Worm (Caenorhabditis elegans) whole organism, L4 larva: ENCODE data around the gene C25F6.8.
A peak's percentile ranks its signal among the peaks of the same experiment; 100 is the strongest.

ENCODE experiments used
- F37D6.2 ChIP-seq: sonication (generic microtip); optimal IDR thresholded peaks from 2 replicates; lab custom pipeline; 2016; ENCODE audit warnings: mild to moderate bottlenecking, missing genetic modification characterization, missing compliant biosample characterization
- T20F7.1 ChIP-seq: fragments of 200-800 bp; sonication (Bioruptor generic); optimal IDR thresholded peaks from 2 replicates; lab custom pipeline; 2018; ENCODE audit warnings: mild to moderate bottlenecking, missing genetic modification characterization, missing compliant biosample characterization
- Y48G9A.11 ChIP-seq: fragments of 200-800 bp; sonication (Bioruptor generic); IDR thresholded peaks from 2 replicates; pipeline ENCODE4 v1.3.6; 2022; ENCODE audit warnings: missing genetic modification reagents, missing genetic modification characterization, missing compliant biosample characterization
- Y75B8A.6 ChIP-seq: fragments of 200-800 bp; sonication (Bioruptor generic); IDR thresholded peaks from 2 replicates; pipeline ENCODE4 v1.3.6; 2022; ENCODE audit warnings: missing genetic modification reagents, missing genetic modification characterization, missing compliant biosample characterization
- ZK546.5 ChIP-seq, 2 experiments: sonication (generic microtip); optimal IDR thresholded peaks; 2 replicates each; lab custom pipeline; 2017; ENCODE audit warnings: missing biosample characterization in 2 of 2, missing genetic modification characterization in 2 of 2
- aha-1 ChIP-seq: fragments of 150-350 bp; peaks from one replicate; lab custom pipeline; 2014; ENCODE audit warnings: missing biosample characterization, missing genetic modification characterization
- ama-1 ChIP-seq: fragments of 150-350 bp; optimal IDR thresholded peaks from 2 replicates; lab custom pipeline; 2014; ENCODE audit warnings: inconsistent platforms, mixed read lengths
- ces-1 ChIP-seq: fragments of 150-350 bp; sonication (generic microtip); optimal IDR thresholded peaks from 4 replicates; lab custom pipeline; 2014; ENCODE audit warnings: missing biosample characterization, missing genetic modification reagents, missing genetic modification characterization
- daf-12 ChIP-seq: fragments of 150-350 bp; optimal IDR thresholded peaks from 2 replicates; lab custom pipeline; 2014; ENCODE audit warnings: missing biosample characterization, missing genetic modification reagents, missing genetic modification characterization
- daf-16 ChIP-seq, 3 experiments: sonication (generic microtip); optimal IDR thresholded peaks; 2 replicates each; lab custom pipeline; 2016 to 2017; ENCODE audit warnings: missing genetic modification characterization in 3 of 3, missing genetic modification reagents in 3 of 3, mild to moderate bottlenecking in 2 of 3, missing compliant biosample characterization in 2 of 3, missing biosample characterization in 1 of 3, moderate library complexity in 1 of 3
- daf-19 ChIP-seq: fragments of 200-800 bp; sonication (Bioruptor generic); conservative IDR thresholded peaks from 2 replicates; pipeline ENCODE4 v1.3.6; 2022; ENCODE audit warnings: missing genetic modification characterization, missing compliant biosample characterization
- daf-8 ChIP-seq: fragments of 200-800 bp; sonication (Bioruptor generic); IDR thresholded peaks from 2 replicates; pipeline ENCODE4 v1.3.6; 2022; ENCODE audit warnings: missing genetic modification characterization, missing compliant biosample characterization
- dve-1 ChIP-seq: sonication (generic microtip); optimal IDR thresholded peaks from 2 replicates; lab custom pipeline; 2017; ENCODE audit warnings: antibody characterized with exemption, mild to moderate bottlenecking, missing genetic modification characterization, missing compliant biosample characterization; ENCODE audit not compliant: insufficient read depth
- fos-1 ChIP-seq: fragments of 150-350 bp; optimal IDR thresholded peaks from 2 replicates; lab custom pipeline; 2014; ENCODE audit warnings: missing biosample characterization, missing genetic modification characterization
- gei-8 ChIP-seq: fragments of 200-800 bp; sonication (Bioruptor generic); optimal IDR thresholded peaks from 2 replicates; lab custom pipeline; 2018; ENCODE audit warnings: mild to moderate bottlenecking, missing genetic modification characterization, missing compliant biosample characterization
- hlh-11 ChIP-seq: fragments of 200-800 bp; sonication (Bioruptor generic); optimal IDR thresholded peaks from 2 replicates; lab custom pipeline; 2018; ENCODE audit warnings: mild to moderate bottlenecking, missing genetic modification characterization, missing compliant biosample characterization
- hlh-30 ChIP-seq: sonication (generic microtip); optimal IDR thresholded peaks from 2 replicates; lab custom pipeline; 2017; ENCODE audit warnings: antibody characterized with exemption, mild to moderate bottlenecking, missing genetic modification characterization, missing compliant biosample characterization; ENCODE audit not compliant: insufficient read depth
- lin-13 ChIP-seq: fragments of 150-350 bp; optimal IDR thresholded peaks from 2 replicates; lab custom pipeline; 2014; ENCODE audit warnings: missing biosample characterization, missing genetic modification reagents, missing genetic modification characterization
- lin-39 ChIP-seq: fragments of 150-350 bp; optimal IDR thresholded peaks from 2 replicates; lab custom pipeline; 2014; ENCODE audit warnings: missing biosample characterization, missing genetic modification reagents, missing genetic modification characterization
- lsy-2 ChIP-seq, 2 experiments: fragments of 150-350 bp in 1 of 2; sonication (generic microtip) in 1 of 2; optimal IDR thresholded peaks; 2 replicates each; lab custom pipeline; 2014 to 2017; ENCODE audit warnings: missing biosample characterization in 2 of 2, missing genetic modification characterization in 2 of 2
- madf-5 ChIP-seq, 2 experiments: fragments of 200-800 bp; sonication (Bioruptor generic); IDR thresholded peaks; 2 replicates each; pipeline ENCODE4 v1.3.6; 2022; ENCODE audit warnings: missing compliant biosample characterization in 2 of 2, missing genetic modification characterization in 2 of 2
- madf-9 ChIP-seq: fragments of 200-800 bp; sonication (Bioruptor generic); conservative IDR thresholded peaks from 2 replicates; pipeline ENCODE4 v1.3.6; 2022; ENCODE audit warnings: missing genetic modification reagents, missing genetic modification characterization, missing compliant biosample characterization
- mdl-1 ChIP-seq, 2 experiments: fragments of 150-350 bp in 1 of 2; sonication (generic microtip) in 1 of 2; optimal IDR thresholded peaks; 2 replicates each; lab custom pipeline; 2014 to 2017; ENCODE audit warnings: missing biosample characterization in 2 of 2, missing genetic modification characterization in 2 of 2
- nhr-28 ChIP-seq: fragments of 150-350 bp; optimal IDR thresholded peaks from 2 replicates; lab custom pipeline; 2014; ENCODE audit warnings: missing biosample characterization, missing genetic modification characterization
- nhr-42 ChIP-seq: fragments of 200-800 bp; sonication (Bioruptor generic); IDR thresholded peaks from 2 replicates; pipeline ENCODE4 v1.3.6; 2022; ENCODE audit warnings: missing genetic modification characterization, missing compliant biosample characterization
- nhr-77 ChIP-seq: fragments of 150-350 bp; optimal IDR thresholded peaks from 2 replicates; lab custom pipeline; 2014; ENCODE audit warnings: missing biosample characterization, missing genetic modification characterization
- pqm-1 ChIP-seq: sonication (generic microtip); optimal IDR thresholded peaks from 2 replicates; lab custom pipeline; 2017; ENCODE audit warnings: missing biosample characterization, missing genetic modification characterization
- set-16 ChIP-seq: fragments of 200-800 bp; sonication (Bioruptor generic); IDR thresholded peaks from 2 replicates; pipeline ENCODE4 v1.3.6; 2022; ENCODE audit warnings: missing genetic modification reagents, missing genetic modification characterization, missing compliant biosample characterization
- tag-97 ChIP-seq: fragments of 200-800 bp; sonication (Bioruptor generic); IDR thresholded peaks from 2 replicates; pipeline ENCODE4 v1.3.6; 2022; ENCODE audit warnings: missing genetic modification characterization, missing compliant biosample characterization
- unc-62 ChIP-seq, 3 experiments: fragments of 150-350 bp in 1 of 3; sonication (generic microtip); optimal IDR thresholded peaks in 2 of 3; peaks in 1 of 3; 1 replicate in 1 of 3; 2 replicates in 2 of 3; lab custom pipeline; 2014 to 2017; ENCODE audit warnings: missing biosample characterization in 3 of 3, missing genetic modification characterization in 3 of 3, missing genetic modification reagents in 3 of 3, missing genotype in 1 of 3
- zfp-3 ChIP-seq: fragments of 200-800 bp; sonication (Bioruptor generic); conservative IDR thresholded peaks from 2 replicates; pipeline ENCODE4 v1.3.6; 2022; ENCODE audit warnings: missing genetic modification reagents, missing genetic modification characterization, missing compliant biosample characterization
- zip-11 ChIP-seq: fragments of 200-800 bp; sonication (Bioruptor generic); IDR thresholded peaks from 2 replicates; pipeline ENCODE4 v1.3.6; 2022; ENCODE audit warnings: missing genetic modification characterization, missing compliant biosample characterization

Gene C25F6.8

ce11 chrX:5451706-5452105 is 3.7 kb downstream of the C25F6.8 start:
- TF ChIP-seq ces-1 = no peak
- no peak for TF ChIP-seq madf-9 (GFP tag; lab: Robert Waterston, UW)
- TF ChIP-seq unc-62 (GFP tag; optimal IDR thresholded peaks at IDR 0.05 in 1 of 2; lab: Kevin White, UChicago) = peak in 1 of 2 experiments; percentile 92
- no peak for TF ChIP-seq unc-62 (tag; optimal IDR thresholded peaks at IDR 0.05; lab: Kevin White, UChicago)
- no peak for TF ChIP-seq daf-12
- TF ChIP-seq, all 104 proteins: peak for 1

- TF ChIP-seq daf-16 (GFP tag; optimal IDR thresholded peaks at IDR 0.05; lab: Kevin White, UChicago) = no peak
- TF ChIP-seq daf-16 (tag; optimal IDR thresholded peaks at IDR 0.05; lab: Kevin White, UChicago) = peak; percentile 8
- no peak for TF ChIP-seq ama-1 (lab: Kevin White, UChicago)
- no peak for TF ChIP-seq lin-13 (GFP tag; lab: Kevin White, UChicago)
- no peak for TF ChIP-seq Y75B8A.6 (GFP tag; lab: Robert Waterston, UW)
- TF ChIP-seq gei-8 (GFP tag; lab: Kevin White, UChicago) = no peak
- peak in 1 of 2 experiments; percentile 97 for TF ChIP-seq unc-62 (GFP tag; optimal IDR thresholded peaks at IDR 0.05 in 1 of 2; lab: Kevin White, UChicago)
- TF ChIP-seq unc-62 (tag; optimal IDR thresholded peaks at IDR 0.05; lab: Kevin White, UChicago) = no peak
Observed at ce11 chrX:5455107-5455506, 7.1 kb downstream of the C25F6.8 start.

- no peak for TF ChIP-seq lsy-2 (tag; optimal IDR thresholded peaks at IDR 0.05; lab: Kevin White, UChicago)
- TF ChIP-seq aha-1 (tag; lab: Kevin White, UChicago) = peak; percentile 93
Observed at ce11 chrX:5457184-5457583, 9.1 kb downstream of the C25F6.8 start.

ce11 chrX:5458043-5458442 is 10.0 kb downstream of the C25F6.8 start:
- TF ChIP-seq zip-11 (GFP tag; lab: Robert Waterston, UW) = no peak
- peak; percentile 81 for TF ChIP-seq aha-1 (tag; lab: Kevin White, UChicago)
- TF ChIP-seq madf-5 (GFP tag; IDR thresholded peaks at IDR 0.05; lab: Robert Waterston, UW) = 0 out of 4 replicates have a peak, but pooled peaks of 1 of the 2 experiments have one; percentile 10
- TF ChIP-seq, all 104 proteins: peak for 2

- TF ChIP-seq lin-39 = no peak
- no peak for TF ChIP-seq tag-97 (GFP tag; lab: Robert Waterston, UW)
- TF ChIP-seq set-16 = no peak
- no peak for TF ChIP-seq fos-1 (tag; lab: Kevin White, UChicago)
- no peak for TF ChIP-seq pqm-1 (tag; lab: Kevin White, UChicago)
- TF ChIP-seq hlh-30 (tag; lab: Kevin White, UChicago) = no peak
- TF ChIP-seq nhr-42 (GFP tag; lab: Robert Waterston, UW) = no peak
- peak; percentile 10 for TF ChIP-seq nhr-28 (tag; lab: Kevin White, UChicago)
- TF ChIP-seq F37D6.2 (tag; lab: Kevin White, UChicago) = no peak
- no peak for TF ChIP-seq Y48G9A.11 (GFP tag; lab: Robert Waterston, UW)
- TF ChIP-seq ZK546.5 (tag; optimal IDR thresholded peaks at IDR 0.05; lab: Kevin White, UChicago) = no peak
- no peak for TF ChIP-seq zfp-3 (GFP tag; lab: Robert Waterston, UW)
- no peak for TF ChIP-seq mdl-1 (tag; optimal IDR thresholded peaks at IDR 0.05; lab: Kevin White, UChicago)
- TF ChIP-seq hlh-11 (tag; lab: Kevin White, UChicago) = peak; percentile 2
- TF ChIP-seq daf-16 (GFP tag; optimal IDR thresholded peaks at IDR 0.05; lab: Kevin White, UChicago) = no peak
- TF ChIP-seq daf-16 (tag; optimal IDR thresholded peaks at IDR 0.05; lab: Kevin White, UChicago) = peak; percentile 30
- no peak for TF ChIP-seq daf-19 (GFP tag; lab: Robert Waterston, UW)
- peak; percentile 54 for TF ChIP-seq dve-1 (tag; lab: Kevin White, UChicago)
- TF ChIP-seq aha-1 (tag; lab: Kevin White, UChicago) = peak; percentile 58
- peak in 1 of 2 experiments; percentile 45 for TF ChIP-seq unc-62 (GFP tag; optimal IDR thresholded peaks at IDR 0.05 in 1 of 2; lab: Kevin White, UChicago)
- TF ChIP-seq unc-62 (tag; optimal IDR thresholded peaks at IDR 0.05; lab: Kevin White, UChicago) = no peak
- no peak for TF ChIP-seq T20F7.1
- TF ChIP-seq nhr-77 (tag; lab: Kevin White, UChicago) = no peak
- no peak for TF ChIP-seq daf-8 (GFP tag; lab: Robert Waterston, UW)
Observed at ce11 chrX:5458750-5459149, 10.7 kb downstream of the C25F6.8 start.
